Fruit fly (Drosophila melanogaster) whole organism, prepupa: Measurements from ENCODE around the gene siz.

Experiments
- Blimp-1 ChIP-seq: fragments of 200-800 bp; sonication (Bioruptor generic); optimal IDR thresholded peaks from 3 replicates; lab custom pipeline; 2017; ENCODE audit warnings: missing biosample characterization, missing genetic modification characterization, mild to moderate bottlenecking, moderate library complexity, missing genetic modification reagents
- CG10669 ChIP-seq: fragments of 200-800 bp; sonication (Bioruptor generic); optimal IDR thresholded peaks from 3 replicates; lab custom pipeline; 2018; ENCODE audit warnings: missing biosample characterization, mild to moderate bottlenecking, missing genetic modification characterization, moderate library complexity
- CG16779 ChIP-seq: fragments of 200-800 bp; sonication (Bioruptor generic); optimal IDR thresholded peaks from 3 replicates; lab custom pipeline; 2017; ENCODE audit warnings: missing biosample characterization, mild to moderate bottlenecking, missing genetic modification characterization
- CG31627 ChIP-seq: fragments of 200-800 bp; sonication (Bioruptor generic); optimal IDR thresholded peaks from 3 replicates; lab custom pipeline; 2016; ENCODE audit warnings: missing biosample characterization, missing genetic modification characterization
- CG8319 ChIP-seq: fragments of 200-800 bp; sonication (Bioruptor generic); optimal IDR thresholded peaks from 3 replicates; lab custom pipeline; 2016; ENCODE audit warnings: missing biosample characterization, missing genetic modification characterization
- CG9139 ChIP-seq: fragments of 200-800 bp; sonication (Bioruptor generic); optimal IDR thresholded peaks from 3 replicates; lab custom pipeline; 2017; ENCODE audit warnings: missing biosample characterization, mild to moderate bottlenecking, missing genetic modification characterization
- Ets96B ChIP-seq: fragments of 200-800 bp; optimal IDR thresholded peaks from 2 replicates; lab custom pipeline; 2019; ENCODE audit warnings: missing biosample characterization, mild to moderate bottlenecking, missing genetic modification characterization, moderate library complexity
- Hr39 ChIP-seq: fragments of 200-800 bp; sonication (Bioruptor generic); optimal IDR thresholded peaks from 2 replicates; lab custom pipeline; 2016; ENCODE audit warnings: missing biosample characterization, missing genetic modification characterization
- Met ChIP-seq: fragments of 200-800 bp; sonication (Bioruptor generic); optimal IDR thresholded peaks from 3 replicates; lab custom pipeline; 2016; ENCODE audit warnings: missing biosample characterization, missing genetic modification characterization
- cyc ChIP-seq: fragments of 200-800 bp; sonication (Bioruptor generic); optimal IDR thresholded peaks from 3 replicates; lab custom pipeline; 2016; ENCODE audit warnings: missing biosample characterization, missing genetic modification characterization
- dsx ChIP-seq: fragments of 200-800 bp; optimal IDR thresholded peaks from 3 replicates; lab custom pipeline; 2019; ENCODE audit warnings: missing biosample characterization, mild to moderate bottlenecking, missing genetic modification characterization, moderate library complexity; ENCODE audit not compliant: poor library complexity, severe bottlenecking
- esn ChIP-seq: fragments of 200-800 bp; sonication (Bioruptor generic); optimal IDR thresholded peaks from 2 replicates; lab custom pipeline; 2016; ENCODE audit warnings: missing biosample characterization, mild to moderate bottlenecking, missing genetic modification characterization, moderate library complexity
- net ChIP-seq: fragments of 200-800 bp; sonication (Bioruptor generic); optimal IDR thresholded peaks from 3 replicates; lab custom pipeline; 2016; ENCODE audit warnings: missing biosample characterization, missing genetic modification characterization
- topi ChIP-seq: fragments of 200-800 bp; sonication (Bioruptor generic); optimal IDR thresholded peaks from 3 replicates; lab custom pipeline; 2016; ENCODE audit warnings: missing biosample characterization, missing genetic modification characterization

DNA sequence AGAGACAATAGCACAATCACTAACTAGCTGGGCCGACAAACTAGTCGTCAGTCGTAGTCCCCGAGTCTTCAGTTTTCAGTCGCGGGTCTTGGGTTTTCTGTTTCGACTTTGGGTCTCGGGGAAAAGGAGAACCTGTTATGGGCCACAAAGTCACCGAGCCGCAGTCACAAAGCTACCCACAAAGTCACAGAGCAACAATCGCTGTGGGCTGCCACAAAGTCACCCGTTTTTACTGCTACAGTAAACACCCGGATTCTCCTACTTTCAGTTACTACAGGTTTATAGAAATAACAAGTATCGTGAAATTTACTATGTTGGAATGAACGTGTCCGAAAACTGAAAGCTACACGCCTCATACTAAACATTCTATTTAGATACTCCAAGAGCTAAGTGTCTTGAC, 10.5 kb upstream of the siz start:
- TF ChIP-seq CG31627 (GFP tag; lab: Kevin White, UChicago), result no peak
- no peak for TF ChIP-seq dsx
- no peak for TF ChIP-seq CG16779
- no peak for TF ChIP-seq net (GFP tag; lab: Kevin White, UChicago)
- no peak for TF ChIP-seq esn (GFP tag; lab: Kevin White, UChicago)
- no peak for TF ChIP-seq Blimp-1
- TF ChIP-seq CG9139 (GFP tag; lab: Kevin White, UChicago), result no peak
- no peak for TF ChIP-seq Hr39 (GFP tag; lab: Kevin White, UChicago)
- TF ChIP-seq CG8319 (GFP tag; lab: Kevin White, UChicago), result no peak
- TF ChIP-seq CG10669, result no peak
- TF ChIP-seq cyc (GFP tag; lab: Kevin White, UChicago), result no peak
- TF ChIP-seq topi (GFP tag; lab: Kevin White, UChicago), result no peak
- no peak for TF ChIP-seq Met (GFP tag; lab: Kevin White, UChicago)
- TF ChIP-seq Ets96B (tag; lab: Kevin White, UChicago), result no peak
